Fruit fly (Drosophila melanogaster) whole organism, pupa: ENCODE results near the gene CG14314.

Experiments used
- CG10348 ChIP-seq: fragments of 200-800 bp; sonication (Bioruptor generic); IDR thresholded peaks from 2 replicates; pipeline ENCODE4 v1.3.6; 2022; ENCODE audit warnings: missing biosample characterization, missing genetic modification characterization
- CG17806 ChIP-seq: fragments of 200-800 bp; sonication (Bioruptor generic); optimal IDR thresholded peaks from 2 replicates; lab custom pipeline; 2018; ENCODE audit warnings: missing biosample characterization, mild to moderate bottlenecking, missing genetic modification characterization, moderate library complexity
- CG34367 ChIP-seq: fragments of 200-800 bp; sonication (Bioruptor generic); optimal IDR thresholded peaks from 2 replicates; lab custom pipeline; 2018; ENCODE audit warnings: missing biosample characterization, mild to moderate bottlenecking, missing genetic modification characterization
- EcR ChIP-seq: fragments of 200-800 bp; sonication (Bioruptor generic); optimal IDR thresholded peaks from 3 replicates; lab custom pipeline; 2019; ENCODE audit warnings: missing biosample characterization, missing genetic modification characterization, mild to moderate bottlenecking, moderate library complexity, missing genetic modification reagents
- Ets98B ChIP-seq: fragments of 200-800 bp; sonication (Bioruptor generic); IDR thresholded peaks from 2 replicates; pipeline ENCODE4 v1.3.6; 2022; ENCODE audit warnings: missing biosample characterization, missing genetic modification characterization
- fd96Ca ChIP-seq: fragments of 200-800 bp; sonication (Bioruptor generic); IDR thresholded peaks from 3 replicates; pipeline ENCODE4 v1.3.6; 2022; ENCODE audit warnings: missing biosample characterization, missing genetic modification characterization
- gl ChIP-seq: fragments of 200-800 bp; sonication (Bioruptor generic); optimal IDR thresholded peaks from 2 replicates; lab custom pipeline; 2018; ENCODE audit warnings: missing biosample characterization, mild to moderate bottlenecking, missing genetic modification characterization
- rn ChIP-seq: fragments of 200-800 bp; sonication (Bioruptor generic); IDR thresholded peaks from 2 replicates; pipeline ENCODE4 v1.3.6; 2022; ENCODE audit warnings: missing biosample characterization, missing genetic modification characterization

- TF ChIP-seq fd96Ca (GFP tag; lab: Robert Waterston, UW) (no peak), Ets98B (GFP tag; lab: Robert Waterston, UW) (no peak), EcR (GFP tag; lab: Kevin White, UChicago) (no peak), rn (GFP tag; lab: Robert Waterston, UW) (no peak), CG17806 (tag; lab: Kevin White, UChicago) (no peak), CG34367 (tag; lab: Kevin White, UChicago) (no peak), gl (tag; lab: Kevin White, UChicago) (no peak), CG10348 (GFP tag; lab: Robert Waterston, UW) (no peak)
These were observed 19.3 kb upstream of the CG14314 start for dm6 chr3R:18196622-18196990.
